Fruit fly (Drosophila melanogaster): ENCODE data around the gene CG4686.

Gene CG4686

dm6 chr3R:19840545-19840944, 23.8 kb upstream of the CG4686 start, which contains the start of gene CG31459:
Gene CG31459 (plus strand): TSS chr3R:19840845.
- no peak for TF ChIP-seq sage (GFP tag; optimal IDR thresholded peaks at IDR 0.05)
- TF ChIP-seq foxo (GFP tag; optimal IDR thresholded peaks at IDR 0.05) = no peak
- no peak for TF ChIP-seq woc (GFP tag; optimal IDR thresholded peaks at IDR 0.05)
- TF ChIP-seq Rel (GFP tag; optimal IDR thresholded peaks at IDR 0.05) = no peak
- TF ChIP-seq Rel (tag; optimal IDR thresholded peaks at IDR 0.05) = no peak
- no peak for TF ChIP-seq CrebA (GFP tag; optimal IDR thresholded peaks at IDR 0.05; ENCODE audit: borderline replicate concordance)
- TF ChIP-seq Vsx2 (GFP tag; optimal IDR thresholded peaks at IDR 0.05; ENCODE audit: partially characterized antibody) = no peak
- no peak for TF ChIP-seq br (GFP tag; optimal IDR thresholded peaks at IDR 0.05)
- TF ChIP-seq h (GFP tag; optimal IDR thresholded peaks at IDR 0.05) = no peak
- TF ChIP-seq dl (GFP tag; optimal IDR thresholded peaks at IDR 0.05; ENCODE audit: insufficient read depth in 1 of 2, partially characterized antibody in 2 of 2) = no peak
- no peak for TF ChIP-seq sv (GFP tag; optimal IDR thresholded peaks at IDR 0.05)

dm6 chr3R:19843888-19844287, 20.4 kb upstream of the CG4686 start:
- TF ChIP-seq h (GFP tag; optimal IDR thresholded peaks at IDR 0.05) (no peak), Dif (GFP tag; optimal IDR thresholded peaks at IDR 0.05; ENCODE audit: partially characterized antibody) (no peak), woc (GFP tag; optimal IDR thresholded peaks at IDR 0.05) (no peak), Dfd (GFP tag; optimal IDR thresholded peaks at IDR 0.05) (no peak), br (GFP tag; optimal IDR thresholded peaks at IDR 0.05) (no peak), sage (GFP tag; optimal IDR thresholded peaks at IDR 0.05) (no peak), N (GFP tag; optimal IDR thresholded peaks at IDR 0.05) (no peak), sv (GFP tag; optimal IDR thresholded peaks at IDR 0.05) (no peak), CG32264 (GFP tag; optimal IDR thresholded peaks at IDR 0.05) (no peak), Sp1 (GFP tag; optimal IDR thresholded peaks at IDR 0.05) (no peak), tai (GFP tag; optimal IDR thresholded peaks at IDR 0.05) (no peak), rgr (GFP tag; optimal IDR thresholded peaks at IDR 0.05) (no peak), brk (GFP tag; optimal IDR thresholded peaks at IDR 0.05) (no peak), pan (optimal IDR thresholded peaks at IDR 0.05) (no peak), Mio (GFP tag; optimal IDR thresholded peaks at IDR 0.05) (no peak)

dm6 chr3R:19846870-19847590, 17.3 kb upstream of the CG4686 start, which contains the start of gene MICU3:
Gene MICU3 (plus strand): TSS chr3R:19847311.
- peak; percentile 40 for TF ChIP-seq sv (GFP tag; optimal IDR thresholded peaks at IDR 0.05)
- no peak for TF ChIP-seq jim (GFP tag; optimal IDR thresholded peaks at IDR 0.05)
- peak; percentile 28 for TF ChIP-seq CG9705 (GFP tag; optimal IDR thresholded peaks at IDR 0.05)
- no peak for TF ChIP-seq CrebA (GFP tag; optimal IDR thresholded peaks at IDR 0.05; ENCODE audit: borderline replicate concordance)
- peak; percentile 7 for TF ChIP-seq OdsH (GFP tag; optimal IDR thresholded peaks at IDR 0.05)
- TF ChIP-seq Abd-B (GFP tag; optimal IDR thresholded peaks at IDR 0.05) = no peak
- TF ChIP-seq fru (GFP tag; optimal IDR thresholded peaks at IDR 0.05) = peak; percentile 58
- TF ChIP-seq tai (GFP tag; optimal IDR thresholded peaks at IDR 0.05) = peak; percentile 72
- peak; percentile 37 for TF ChIP-seq woc (GFP tag; optimal IDR thresholded peaks at IDR 0.05)
- TF ChIP-seq CG32264 (GFP tag; optimal IDR thresholded peaks at IDR 0.05) = no peak
- TF ChIP-seq ey (GFP tag; optimal IDR thresholded peaks at IDR 0.05) = peak; percentile 50
- peak; percentile 9 for TF ChIP-seq sage (GFP tag; optimal IDR thresholded peaks at IDR 0.05)
- no peak for TF ChIP-seq Sp1 (GFP tag; optimal IDR thresholded peaks at IDR 0.05)
- peak; percentile 45 for TF ChIP-seq dmrt93B (GFP tag; optimal IDR thresholded peaks at IDR 0.05)
- TF ChIP-seq brk (GFP tag; optimal IDR thresholded peaks at IDR 0.05) = no peak
- peak; percentile 59 for TF ChIP-seq br (GFP tag; optimal IDR thresholded peaks at IDR 0.05)
- peak; percentile 62 for TF ChIP-seq h (GFP tag; optimal IDR thresholded peaks at IDR 0.05)
- no peak for TF ChIP-seq lola (GFP tag; optimal IDR thresholded peaks at IDR 0.05)
- TF ChIP-seq usp (GFP tag; optimal IDR thresholded peaks at IDR 0.05) = no peak
- no peak for TF ChIP-seq Mio (GFP tag; optimal IDR thresholded peaks at IDR 0.05)
- peak; percentile 66 for TF ChIP-seq Hnf4 (GFP tag; optimal IDR thresholded peaks at IDR 0.05)
- TF ChIP-seq Dif (GFP tag; optimal IDR thresholded peaks at IDR 0.05; ENCODE audit: partially characterized antibody) = no peak
- no peak for TF ChIP-seq Jra (GFP tag; optimal IDR thresholded peaks at IDR 0.05)
- peak; percentile 65 for TF ChIP-seq rgr (GFP tag; optimal IDR thresholded peaks at IDR 0.05)
- no peak for TF ChIP-seq Myc (optimal IDR thresholded peaks at IDR 0.05)
- peak; percentile 42 for TF ChIP-seq psq (GFP tag; optimal IDR thresholded peaks at IDR 0.05)
- no peak for TF ChIP-seq dsf (GFP tag; optimal IDR thresholded peaks at IDR 0.05; ENCODE audit: borderline replicate concordance)

All from whole organism, wandering third instar larva.